Worm (Caenorhabditis elegans) whole organism, L4/young adult: Measurements from ENCODE around the gene Y39A1A.2.

Experiments
- dao-5 ChIP-seq: sonication (generic microtip); optimal IDR thresholded peaks from 2 replicates; lab custom pipeline; 2016; ENCODE audit warnings: missing genotype, missing genetic modification characterization, moderate library complexity, missing compliant biosample characterization
- him-1 ChIP-seq: sonication (generic microtip); optimal IDR thresholded peaks from 2 replicates; lab custom pipeline; 2016; ENCODE audit warnings: missing genotype, missing genetic modification reagents, missing genetic modification characterization, missing compliant biosample characterization

DNA sequence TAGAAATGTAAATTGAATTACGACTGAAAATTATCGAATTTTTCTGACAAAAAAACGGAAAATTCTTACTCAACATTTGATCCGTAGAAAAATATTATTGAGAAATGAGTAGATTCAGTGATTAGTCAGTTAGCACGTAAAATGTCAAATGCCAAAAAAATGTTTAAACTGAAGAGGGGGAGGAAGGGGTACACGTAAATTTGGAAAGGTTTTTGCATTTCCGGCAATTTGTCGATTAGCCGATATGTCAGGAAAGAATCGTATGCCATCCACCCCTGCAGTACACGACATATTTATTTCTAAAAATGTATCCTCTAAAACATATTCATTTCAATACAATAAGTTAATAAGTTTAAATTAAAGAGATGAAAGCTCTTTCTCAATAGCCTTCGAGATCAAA is 45.5 kb downstream of the Y39A1A.2 start, which contains the start of gene T21C12.4:
- no peak for TF ChIP-seq dao-5 (tag; lab: Kevin White, UChicago)
- no peak for TF ChIP-seq him-1 (tag; lab: Kevin White, UChicago)
